Fruit fly (Drosophila melanogaster): ENCODE measurements around the gene Eig71Ef.

Gene Eig71Ef

dm6 chr3L:15692794-15693532 lies 35.8 kb upstream of the Eig71Ef start (continued):
- TF ChIP-seq fd59A (GFP tag; optimal IDR thresholded peaks at IDR 0.05) (no peak), CG6808 (GFP tag; optimal IDR thresholded peaks at IDR 0.05) (no peak), cyc (GFP tag; optimal IDR thresholded peaks at IDR 0.05) (peak; percentile 11), Sox14 (GFP tag; optimal IDR thresholded peaks at IDR 0.05) (no peak), Hr39 (GFP tag; optimal IDR thresholded peaks at IDR 0.05) (peak; percentile 1), CG3919 (GFP tag; optimal IDR thresholded peaks at IDR 0.05) (peak; percentile 52), CG15336 (GFP tag; IDR thresholded peaks at IDR 0.05) (0 out of 2 replicates have a peak, but pooled peaks have one; percentile 8), CG10669 (GFP tag; optimal IDR thresholded peaks at IDR 0.05) (peak; percentile 8), CG6854 (GFP tag; optimal IDR thresholded peaks at IDR 0.05) (no peak), Sox15 (GFP tag; optimal IDR thresholded peaks at IDR 0.05) (peak; percentile 22)

- TF ChIP-seq ss (GFP tag; optimal IDR thresholded peaks at IDR 0.05) (no peak), dsx (GFP tag; optimal IDR thresholded peaks at IDR 0.05; ENCODE audit: poor library complexity, severe bottlenecking) (no peak), CG7368 (GFP tag; optimal IDR thresholded peaks at IDR 0.05) (no peak), CG9139 (GFP tag; optimal IDR thresholded peaks at IDR 0.05) (no peak), Blimp-1 (GFP tag; optimal IDR thresholded peaks at IDR 0.05) (no peak), Eip93F (GFP tag; optimal IDR thresholded peaks at IDR 0.05) (no peak), CG34406 (GFP tag; optimal IDR thresholded peaks at IDR 0.05) (no peak), CG6808 (GFP tag; optimal IDR thresholded peaks at IDR 0.05) (no peak), vri (GFP tag; optimal IDR thresholded peaks at IDR 0.05) (no peak), CG8632 (GFP tag; optimal IDR thresholded peaks at IDR 0.05) (no peak), cyc (GFP tag; optimal IDR thresholded peaks at IDR 0.05) (no peak), Hr38 (GFP tag; optimal IDR thresholded peaks at IDR 0.05) (no peak), achi (GFP tag; optimal IDR thresholded peaks at IDR 0.05) (no peak), pdm3 (GFP tag; optimal IDR thresholded peaks at IDR 0.05) (no peak), CG6792 (GFP tag; optimal IDR thresholded peaks at IDR 0.05) (no peak)
Measured at dm6 chr3L:15692388-15692787, 35.2 kb upstream of the Eig71Ef start.

- TF ChIP-seq CG31627 (GFP tag; optimal IDR thresholded peaks at IDR 0.05) (no peak), svp (GFP tag) (no peak)
Measured at dm6 chr3L:15691968-15692367, 34.8 kb upstream of the Eig71Ef start, which contains the start of gene CG34451. TSS of gene CG34451 (minus strand) at chr3L:15692068.

DNA sequence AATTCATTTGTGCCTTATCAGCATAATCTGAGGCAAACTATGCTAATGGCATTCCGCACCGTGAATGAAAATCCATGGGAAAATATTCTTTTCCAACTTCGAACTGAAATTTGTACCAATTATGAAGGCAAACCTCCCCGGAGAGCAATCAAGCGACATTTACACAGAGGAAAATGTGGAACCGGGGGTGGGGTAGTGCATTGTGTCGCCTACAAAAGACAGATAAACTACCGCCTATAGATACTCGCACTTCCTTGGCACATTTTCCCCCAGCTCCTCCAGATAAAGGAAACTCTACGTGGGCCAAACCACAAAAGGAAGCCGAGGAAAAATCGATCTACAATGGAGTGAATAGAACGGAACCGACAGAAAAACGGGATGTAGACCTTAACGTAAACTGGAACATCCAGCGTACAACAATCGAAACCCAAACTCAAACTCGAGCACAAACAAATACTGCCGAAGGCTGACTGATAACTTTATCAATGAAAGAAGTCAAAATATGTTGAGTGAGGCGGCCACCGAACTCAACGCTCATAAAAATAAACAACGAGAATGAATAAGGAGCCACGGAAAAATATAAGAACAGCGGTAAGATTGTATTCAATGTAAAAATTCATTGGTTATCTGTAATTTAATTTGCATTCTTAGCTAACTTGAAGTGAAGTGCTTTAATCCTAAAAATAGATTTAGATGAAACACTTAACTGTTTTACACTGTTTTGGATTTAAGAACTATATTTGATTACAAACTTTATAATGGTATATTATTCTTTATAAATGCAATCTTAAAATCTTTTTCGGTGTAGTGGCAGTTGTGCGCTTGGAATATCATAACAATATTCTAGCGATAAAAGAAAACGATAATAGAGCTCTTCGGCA lies 33.8 kb upstream of the Eig71Ef start:
- TF ChIP-seq Met (GFP tag; optimal IDR thresholded peaks at IDR 0.05) (peak; percentile 68), Sox102F (GFP tag; optimal IDR thresholded peaks at IDR 0.05) (no peak), CG6163 (GFP tag; IDR thresholded peaks at IDR 0.05) (no peak), CG4318 (GFP tag; optimal IDR thresholded peaks at IDR 0.05) (no peak), fkh (GFP tag; optimal IDR thresholded peaks at IDR 0.05) (peak; percentile 60), ss (GFP tag; optimal IDR thresholded peaks at IDR 0.05) (no peak), cyc (GFP tag; optimal IDR thresholded peaks at IDR 0.05) (peak; percentile 18), CG8319 (GFP tag; optimal IDR thresholded peaks at IDR 0.05) (no peak), CG31627 (GFP tag; optimal IDR thresholded peaks at IDR 0.05) (no peak), CG11902 (GFP tag; optimal IDR thresholded peaks at IDR 0.05) (no peak), lz (GFP tag; optimal IDR thresholded peaks at IDR 0.05) (no peak), svp (GFP tag) (peak; percentile 77)
